Worm (Caenorhabditis elegans): ENCODE results near the gene F42H10.6.

The F42H10.6 gene

DNA sequence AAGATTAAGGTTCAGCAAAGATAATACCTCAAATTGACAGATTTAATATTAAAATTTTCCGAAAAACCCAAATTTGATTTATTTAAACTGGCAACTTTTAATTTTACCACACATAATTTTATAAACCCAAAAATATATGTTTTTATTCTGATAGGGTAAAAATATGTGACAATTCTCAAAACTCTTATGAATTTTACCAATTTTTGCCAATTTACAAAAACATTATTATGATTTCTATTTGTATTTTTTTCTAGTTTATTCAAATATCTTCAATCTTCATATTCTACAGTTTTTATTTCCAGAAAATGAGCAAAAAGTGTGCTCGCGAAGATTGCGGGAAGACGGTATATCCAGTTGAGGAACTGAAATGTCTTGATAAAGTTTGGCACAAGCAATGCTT is 3.6 kb upstream of the F42H10.6 start, which contains the start of gene F42H10.3:
TSS of gene F42H10.3 (plus strand) at position 301 of the 400 bp plus-strand sequence.
- TF ChIP-seq nhr-11 (tag; optimal IDR thresholded peaks at IDR 0.05), result no peak
- TF ChIP-seq ceh-44 (GFP tag; IDR thresholded peaks at IDR 0.05), result no peak
- no peak for TF ChIP-seq hlh-30 (tag; optimal IDR thresholded peaks at IDR 0.05; ENCODE audit: insufficient read depth)
- TF ChIP-seq daf-19 (GFP tag; conservative IDR thresholded peaks at IDR 0.05), result no peak
- TF ChIP-seq ZK546.5 (tag; optimal IDR thresholded peaks at IDR 0.05), result no peak
- TF ChIP-seq lin-38 (GFP tag; IDR thresholded peaks at IDR 0.05), result no peak
- no peak for TF ChIP-seq T26A8.4 (GFP tag; IDR thresholded peaks at IDR 0.05)
- no peak for TF ChIP-seq unc-39 (tag; optimal IDR thresholded peaks at IDR 0.05)
- TF ChIP-seq daf-16 (GFP tag; optimal IDR thresholded peaks at IDR 0.05), result no peak
- no peak for TF ChIP-seq daf-16 (tag; optimal IDR thresholded peaks at IDR 0.05)
- TF ChIP-seq attf-4 (tag; optimal IDR thresholded peaks at IDR 0.05), result no peak
- TF ChIP-seq rbr-2 (tag; optimal IDR thresholded peaks at IDR 0.05), result no peak
- no peak for TF ChIP-seq pqm-1 (tag; optimal IDR thresholded peaks at IDR 0.05)
- no peak for TF ChIP-seq saeg-2 (GFP tag; IDR thresholded peaks at IDR 0.05)
- no peak for TF ChIP-seq mxl-2 (GFP tag; conservative IDR thresholded peaks at IDR 0.05)

DNA sequence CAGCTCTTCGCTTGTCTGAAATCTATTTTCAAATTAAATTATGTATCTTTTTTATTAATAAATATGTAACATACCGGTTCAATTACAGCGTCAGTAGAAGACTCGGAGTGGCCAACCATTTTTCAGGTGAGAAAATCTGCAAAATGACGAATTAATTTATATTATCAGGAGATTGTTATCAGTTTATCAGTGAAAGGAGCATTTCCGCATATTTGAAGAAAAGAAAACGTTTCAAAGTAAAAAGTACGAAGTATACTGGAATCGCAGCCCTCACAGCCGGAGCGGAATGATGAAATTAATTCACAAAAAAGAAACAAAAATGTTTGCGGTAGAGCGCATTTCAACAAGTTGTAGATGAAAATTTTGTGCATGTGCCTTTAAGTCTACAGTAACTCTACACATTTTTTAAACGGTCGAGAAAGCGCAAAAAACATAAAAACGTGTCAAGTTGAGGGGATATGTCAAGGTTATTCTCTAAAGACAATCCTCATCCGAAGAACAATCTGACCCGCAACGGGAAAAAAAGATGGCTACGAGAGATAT is 862 bp downstream of the F42H10.6 start:
- TF ChIP-seq lin-38 (GFP tag; IDR thresholded peaks at IDR 0.05), result peak; percentile 64
- TF ChIP-seq duxl-1 (tag; optimal IDR thresholded peaks at IDR 0.05; ENCODE audit: poor library complexity), result no peak
- no peak for TF ChIP-seq unc-130 (GFP tag; optimal IDR thresholded peaks at IDR 0.05)
- peak; percentile 42 for TF ChIP-seq hlh-11 (tag; optimal IDR thresholded peaks at IDR 0.05)
- TF ChIP-seq lin-1 (GFP tag; IDR thresholded peaks at IDR 0.05), result peak; percentile 15; the same call in 1 of the 2 replicates
- no peak for TF ChIP-seq nhr-41 (GFP tag; IDR thresholded peaks at IDR 0.05)
- TF ChIP-seq unc-62 (GFP tag; optimal IDR thresholded peaks at IDR 0.05 in 1 of 2), result peak in 1 of 2 experiments; percentile 48
- TF ChIP-seq unc-62 (tag; optimal IDR thresholded peaks at IDR 0.05), result no peak
- peak; percentile 16 for TF ChIP-seq nhr-28 (tag; optimal IDR thresholded peaks at IDR 0.05)
- TF ChIP-seq ces-1 (GFP tag; optimal IDR thresholded peaks at IDR 0.05), result no peak
- peak; percentile 61 for TF ChIP-seq dmd-6 (GFP tag; IDR thresholded peaks at IDR 0.05)
- peak; percentile 24 for TF ChIP-seq pqm-1 (tag; optimal IDR thresholded peaks at IDR 0.05)
- no peak for TF ChIP-seq dve-1 (tag; optimal IDR thresholded peaks at IDR 0.05; ENCODE audit: insufficient read depth)
- peak; percentile 3 for TF ChIP-seq T20F7.1 (GFP tag; optimal IDR thresholded peaks at IDR 0.05)

DNA sequence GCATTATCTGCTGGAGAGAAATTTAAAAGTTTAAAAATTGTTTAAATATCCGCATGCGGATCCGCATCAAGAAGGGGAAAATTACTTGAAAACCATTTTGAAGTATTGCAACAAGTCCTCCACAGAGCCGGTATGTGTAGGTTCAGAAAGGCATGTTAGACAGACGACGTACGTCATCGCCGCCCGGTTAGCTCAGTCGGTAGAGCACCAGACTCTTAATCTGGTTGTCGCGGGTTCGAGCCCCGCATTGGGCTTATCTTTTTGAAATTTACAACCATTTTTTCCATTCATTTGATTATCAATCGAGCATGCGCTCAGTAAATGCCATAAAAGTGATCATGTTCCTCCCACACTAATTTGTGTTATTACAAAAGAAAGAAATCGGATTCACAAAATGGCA is 7.0 kb downstream of the F42H10.6 start:
- TF ChIP-seq mep-1 (tag; optimal IDR thresholded peaks at IDR 0.05) (no peak), skn-1 (tag; optimal IDR thresholded peaks at IDR 0.05) (no peak), ceh-28 (tag; optimal IDR thresholded peaks at IDR 0.05) (no peak), zfp-2 (tag; optimal IDR thresholded peaks at IDR 0.05) (no peak), dmd-9 (GFP tag; IDR thresholded peaks at IDR 0.05) (no peak), php-3 (GFP tag; IDR thresholded peaks at IDR 0.05) (no peak), daf-12 (tag; optimal IDR thresholded peaks at IDR 0.05) (no peak), ctbp-1 (GFP tag; IDR thresholded peaks at IDR 0.05) (no peak), F26F4.8 (GFP tag; conservative IDR thresholded peaks at IDR 0.05) (peak; percentile 69; the same call in 1 of the 2 replicates), ces-1 (GFP tag; optimal IDR thresholded peaks at IDR 0.05) (no peak), nhr-42 (GFP tag; IDR thresholded peaks at IDR 0.05) (no peak), ZK546.5 (tag; optimal IDR thresholded peaks at IDR 0.05) (no peak), attf-4 (tag; optimal IDR thresholded peaks at IDR 0.05) (no peak), ztf-7 (tag; optimal IDR thresholded peaks at IDR 0.05) (no peak), lin-13 (GFP tag; optimal IDR thresholded peaks at IDR 0.05) (no peak), aly-2 (tag; optimal IDR thresholded peaks at IDR 0.05) (no peak), lin-29 (GFP tag; IDR thresholded peaks at IDR 0.05) (no peak), duxl-1 (tag; optimal IDR thresholded peaks at IDR 0.05; ENCODE audit: poor library complexity) (no peak), gei-8 (GFP tag; optimal IDR thresholded peaks at IDR 0.05) (no peak), arid-1 (GFP tag; conservative IDR thresholded peaks at IDR 0.05) (0 out of 2 replicates have a peak, but pooled peaks have one; percentile 32), nhr-25 (tag; optimal IDR thresholded peaks at IDR 0.05; ENCODE audit: borderline replicate concordance, insufficient read depth) (no peak), nhr-10 (tag; optimal IDR thresholded peaks at IDR 0.05) (no peak), tag-97 (GFP tag; IDR thresholded peaks at IDR 0.05) (no peak), ceh-32 (tag; optimal IDR thresholded peaks at IDR 0.05; ENCODE audit: poor library complexity) (no peak), hmg-1.1 (GFP tag; IDR thresholded peaks at IDR 0.05) (0 out of 2 replicates have a peak, but pooled peaks have one; percentile 18), unc-39 (tag; optimal IDR thresholded peaks at IDR 0.05) (no peak), dve-1 (tag; optimal IDR thresholded peaks at IDR 0.05; ENCODE audit: insufficient read depth) (no peak), T26A8.4 (GFP tag; IDR thresholded peaks at IDR 0.05) (no peak)
